Fruit fly (Drosophila melanogaster) whole organism, embryonic: ENCODE results near the gene CG14196.

Experiments
- CG10209 ChIP-seq: fragments of 200-800 bp; sonication (Bioruptor generic); optimal IDR thresholded peaks from 3 replicates; lab custom pipeline; 2017; ENCODE audit warnings: missing biosample characterization, mild to moderate bottlenecking, missing genetic modification characterization, missing genetic modification reagents
- CG11398 ChIP-seq: fragments of 200-800 bp; sonication (Bioruptor generic); optimal IDR thresholded peaks from 2 replicates; lab custom pipeline; 2016; ENCODE audit warnings: missing biosample characterization, missing genetic modification characterization
- CG13775 ChIP-seq: fragments of 200-800 bp; sonication (Bioruptor generic); optimal IDR thresholded peaks from 3 replicates; lab custom pipeline; 2017; ENCODE audit warnings: missing biosample characterization, mild to moderate bottlenecking, missing genetic modification characterization
- CG14860 ChIP-seq: fragments of 200-800 bp; sonication (Bioruptor generic); IDR thresholded peaks from 3 replicates; pipeline ENCODE4 v1.3.6; 2022; ENCODE audit warnings: missing biosample characterization, missing genetic modification characterization; ENCODE audit not compliant: partially characterized antibody
- CG1647 ChIP-seq: fragments of 200-800 bp; sonication (Bioruptor generic); optimal IDR thresholded peaks from 3 replicates; lab custom pipeline; 2016; ENCODE audit warnings: missing biosample characterization, missing genetic modification characterization
- CG16813 ChIP-seq: fragments of 200-800 bp; sonication (Bioruptor generic); IDR thresholded peaks from 3 replicates; pipeline ENCODE4 v1.3.6; 2022; ENCODE audit warnings: missing biosample characterization, missing genetic modification characterization; ENCODE audit not compliant: partially characterized antibody
- CG17186 ChIP-seq: fragments of 200-800 bp; sonication (Bioruptor generic); optimal IDR thresholded peaks from 3 replicates; lab custom pipeline; 2017; ENCODE audit warnings: missing biosample characterization, missing genetic modification reagents, missing genetic modification characterization
- CG18764 ChIP-seq: fragments of 200-800 bp; sonication (Bioruptor generic); optimal IDR thresholded peaks from 3 replicates; lab custom pipeline; 2016; ENCODE audit warnings: missing biosample characterization, missing genetic modification characterization
- CG2120 ChIP-seq: fragments of 200-800 bp; sonication (Bioruptor generic); optimal IDR thresholded peaks from 3 replicates; lab custom pipeline; 2016; ENCODE audit warnings: missing biosample characterization, missing genetic modification characterization
- CG2199 ChIP-seq: fragments of 200-800 bp; sonication (Bioruptor generic); IDR thresholded peaks from 3 replicates; pipeline ENCODE4 v1.3.6; 2022; ENCODE audit warnings: missing biosample characterization, missing genetic modification characterization
- CG34422 ChIP-seq: fragments of 200-800 bp; sonication (Bioruptor generic); IDR thresholded peaks from 3 replicates; pipeline ENCODE4 v1.3.6; 2022; ENCODE audit warnings: missing biosample characterization, missing genetic modification characterization
- CG3847 ChIP-seq: fragments of 200-800 bp; sonication (Bioruptor generic); IDR thresholded peaks from 2 replicates; pipeline ENCODE4 v1.3.6; 2022; ENCODE audit warnings: missing biosample characterization, missing genetic modification characterization
- CG4617 ChIP-seq: fragments of 200-800 bp; sonication (Bioruptor generic); optimal IDR thresholded peaks from 3 replicates; lab custom pipeline; 2016; ENCODE audit warnings: missing biosample characterization, missing genetic modification characterization, borderline replicate concordance
- CG6683 ChIP-seq: fragments of 200-800 bp; sonication (Bioruptor generic); optimal IDR thresholded peaks from 2 replicates; lab custom pipeline; 2017; ENCODE audit warnings: missing biosample characterization, mild to moderate bottlenecking, missing genetic modification characterization, missing genetic modification reagents
- CG7928 ChIP-seq: fragments of 200-800 bp; sonication (Bioruptor generic); optimal IDR thresholded peaks from 2 replicates; lab custom pipeline; 2017; ENCODE audit warnings: missing biosample characterization, mild to moderate bottlenecking, missing genetic modification characterization
- CG7987 ChIP-seq: fragments of 200-800 bp; sonication (Bioruptor generic); optimal IDR thresholded peaks from 2 replicates; lab custom pipeline; 2018; ENCODE audit warnings: missing biosample characterization, mild to moderate bottlenecking, missing genetic modification characterization, moderate library complexity
- Dad ChIP-seq: fragments of 200-800 bp; sonication (Bioruptor generic); optimal IDR thresholded peaks from 3 replicates; lab custom pipeline; 2016; ENCODE audit warnings: missing biosample characterization, missing genetic modification characterization
- Dp ChIP-seq: fragments of 200-800 bp; sonication (Bioruptor generic); optimal IDR thresholded peaks from 2 replicates; lab custom pipeline; 2018; ENCODE audit warnings: missing biosample characterization, mild to moderate bottlenecking, missing genetic modification characterization, moderate library complexity
- Fer1 ChIP-seq: fragments of 200-800 bp; sonication (Bioruptor generic); optimal IDR thresholded peaks from 2 replicates; lab custom pipeline; 2017; ENCODE audit warnings: missing biosample characterization, mild to moderate bottlenecking, missing genetic modification characterization
- Fer3 ChIP-seq: fragments of 200-800 bp; sonication (Bioruptor generic); optimal IDR thresholded peaks from 2 replicates; lab custom pipeline; 2018; ENCODE audit warnings: missing biosample characterization, mild to moderate bottlenecking, missing genetic modification characterization, moderate library complexity
- H2.0 ChIP-seq: fragments of 200-800 bp; sonication (Bioruptor generic); IDR thresholded peaks from 2 replicates; pipeline ENCODE4 v1.3.6; 2022; ENCODE audit warnings: missing biosample characterization, missing genetic modification characterization
- HLH54F ChIP-seq: fragments of 200-800 bp; sonication (Bioruptor generic); optimal IDR thresholded peaks from 3 replicates; lab custom pipeline; 2016; ENCODE audit warnings: missing biosample characterization, missing genetic modification characterization
- Lhr ChIP-seq: fragments of 200-800 bp; sonication (Bioruptor generic); optimal IDR thresholded peaks from 3 replicates; lab custom pipeline; 2017; ENCODE audit warnings: mild to moderate bottlenecking, missing biosample characterization, missing genetic modification reagents, missing genetic modification characterization
- Med ChIP-seq: fragments of 200-800 bp; sonication (Bioruptor generic); peaks from one replicate; lab custom pipeline; 2016; ENCODE audit warnings: missing biosample characterization, missing genetic modification characterization, mild to moderate bottlenecking, inconsistent platforms, moderate library complexity
- Meics ChIP-seq: fragments of 200-800 bp; sonication (Bioruptor generic); optimal IDR thresholded peaks from 2 replicates; lab custom pipeline; 2017; ENCODE audit warnings: missing biosample characterization, mild to moderate bottlenecking, missing genetic modification characterization
- NfI ChIP-seq: fragments of 200-800 bp; sonication (Bioruptor generic); optimal IDR thresholded peaks from 3 replicates; lab custom pipeline; 2018; ENCODE audit warnings: missing biosample characterization, mild to moderate bottlenecking, missing genetic modification characterization, moderate library complexity
- Ravus ChIP-seq: fragments of 200-800 bp; sonication (Bioruptor generic); IDR thresholded peaks from 2 replicates; pipeline ENCODE4 v1.3.6; 2022; ENCODE audit warnings: missing biosample characterization, missing genetic modification characterization
- Rfx ChIP-seq: fragments of 200-800 bp; sonication (Bioruptor generic); IDR thresholded peaks from 2 replicates; pipeline ENCODE4 v1.3.6; 2022; ENCODE audit warnings: missing biosample characterization, missing genetic modification characterization
- Xbp1 ChIP-seq: fragments of 200-800 bp; sonication (Bioruptor generic); optimal IDR thresholded peaks from 3 replicates; lab custom pipeline; 2016; ENCODE audit warnings: missing biosample characterization, mild to moderate bottlenecking, missing genetic modification characterization
- YL-1 ChIP-seq: fragments of 200-800 bp; sonication (Bioruptor generic); optimal IDR thresholded peaks from 3 replicates; lab custom pipeline; 2017; ENCODE audit warnings: missing biosample characterization, mild to moderate bottlenecking, missing genetic modification characterization
- bsh ChIP-seq, 2 experiments: fragments of 200-800 bp; sonication (Bioruptor generic); optimal IDR thresholded peaks; 2 replicates each; lab custom pipeline; 2017 to 2018; ENCODE audit warnings: mild to moderate bottlenecking in 2 of 2, missing biosample characterization in 2 of 2, missing genetic modification characterization in 2 of 2, moderate library complexity in 1 of 2
- dpn ChIP-seq, 2 experiments: fragments of 200-800 bp; sonication (Bioruptor generic); optimal IDR thresholded peaks; 3 replicates each; lab custom pipeline; 2016; ENCODE audit warnings: missing biosample characterization in 2 of 2, missing genetic modification characterization in 2 of 2
- dysf ChIP-seq: fragments of 200-800 bp; sonication (Bioruptor generic); IDR thresholded peaks from 3 replicates; pipeline ENCODE4 v1.3.6; 2022; ENCODE audit warnings: missing biosample characterization, missing genetic modification characterization
- ems ChIP-seq: fragments of 200-800 bp; sonication (Bioruptor generic); optimal IDR thresholded peaks from 3 replicates; lab custom pipeline; 2016; ENCODE audit warnings: missing biosample characterization, missing genetic modification characterization
- exex ChIP-seq: fragments of 200-800 bp; sonication (Bioruptor generic); optimal IDR thresholded peaks from 4 replicates; lab custom pipeline; 2018; ENCODE audit warnings: missing biosample characterization, mild to moderate bottlenecking, missing genetic modification characterization, moderate library complexity
- gcm ChIP-seq: fragments of 200-800 bp; sonication (Bioruptor generic); optimal IDR thresholded peaks from 2 replicates; lab custom pipeline; 2019; ENCODE audit warnings: missing biosample characterization, mild to moderate bottlenecking, missing genetic modification characterization, moderate library complexity
- ind ChIP-seq: fragments of 200-800 bp; sonication (Bioruptor generic); optimal IDR thresholded peaks from 3 replicates; lab custom pipeline; 2016; ENCODE audit warnings: missing biosample characterization, missing genetic modification characterization
- lab ChIP-seq: fragments of 200-800 bp; sonication (Bioruptor generic); optimal IDR thresholded peaks from 3 replicates; lab custom pipeline; 2017; ENCODE audit warnings: missing biosample characterization, missing genetic modification characterization, mild to moderate bottlenecking, moderate library complexity, missing genetic modification reagents
- mld ChIP-seq: fragments of 200-800 bp; sonication (Bioruptor generic); IDR thresholded peaks from 3 replicates; pipeline ENCODE4 v1.3.6; 2022; ENCODE audit warnings: missing biosample characterization, missing genetic modification characterization; ENCODE audit not compliant: partially characterized antibody
- p53 ChIP-seq: fragments of 200-800 bp; sonication (Bioruptor generic); optimal IDR thresholded peaks from 2 replicates; lab custom pipeline; 2016; ENCODE audit warnings: missing biosample characterization, missing genetic modification characterization
- phol ChIP-seq: fragments of 200-800 bp; sonication (Bioruptor generic); optimal IDR thresholded peaks from 3 replicates; lab custom pipeline; 2018; ENCODE audit warnings: missing biosample characterization, mild to moderate bottlenecking, missing genetic modification characterization, moderate library complexity
- ranshi ChIP-seq: fragments of 200-800 bp; sonication (Bioruptor generic); IDR thresholded peaks from 2 replicates; pipeline ENCODE4 v1.3.6; 2022; ENCODE audit warnings: missing biosample characterization, missing genetic modification characterization
- repo ChIP-seq: fragments of 200-800 bp; sonication (Bioruptor generic); optimal IDR thresholded peaks from 2 replicates; lab custom pipeline; 2016; ENCODE audit warnings: missing biosample characterization, missing genetic modification characterization
- row ChIP-seq: fragments of 200-800 bp; sonication (Bioruptor generic); IDR thresholded peaks from 3 replicates; pipeline ENCODE4 v1.3.6; 2022; ENCODE audit warnings: missing biosample characterization, missing genetic modification characterization
- scrt ChIP-seq: fragments of 200-800 bp; sonication (Bioruptor generic); optimal IDR thresholded peaks from 2 replicates; lab custom pipeline; 2018; ENCODE audit warnings: missing biosample characterization, mild to moderate bottlenecking, missing genetic modification characterization, moderate library complexity
- sd ChIP-seq: fragments of 200-800 bp; sonication (Bioruptor generic); optimal IDR thresholded peaks from 3 replicates; lab custom pipeline; 2018; ENCODE audit warnings: missing biosample characterization, mild to moderate bottlenecking, missing genetic modification characterization, moderate library complexity
- slbo ChIP-seq: fragments of 200-800 bp; sonication (Bioruptor generic); IDR thresholded peaks from 2 replicates; pipeline ENCODE4 v1.3.6; 2022; ENCODE audit warnings: missing biosample characterization, missing genetic modification characterization
- stwl ChIP-seq: fragments of 200-800 bp; sonication (Bioruptor generic); optimal IDR thresholded peaks from 3 replicates; lab custom pipeline; 2018; ENCODE audit warnings: missing biosample characterization, mild to moderate bottlenecking, missing genetic modification characterization, moderate library complexity
- zen2 ChIP-seq: fragments of 200-800 bp; sonication (Bioruptor generic); IDR thresholded peaks from 3 replicates; pipeline ENCODE4 v1.3.6; 2022; ENCODE audit warnings: missing biosample characterization, missing genetic modification characterization; ENCODE audit not compliant: partially characterized antibody
- zfh2 ChIP-seq: fragments of 200-800 bp; sonication (Bioruptor generic); optimal IDR thresholded peaks from 2 replicates; lab custom pipeline; 2016; ENCODE audit warnings: missing biosample characterization, missing genetic modification characterization

CG14196 gene

dm6 chrX:19208014-19208413, 33.6 kb downstream of the CG14196 start, which contains the start of gene Ulp1 (continued):
- TF ChIP-seq Dad: no peak
- TF ChIP-seq Med: peak; percentile 87
- TF ChIP-seq dysf: no peak
- TF ChIP-seq Fer3 (tag; lab: Kevin White, UChicago): no peak
- TF ChIP-seq p53: no peak
- TF ChIP-seq CG34422 (GFP tag; lab: Robert Waterston, UW): 0 out of 3 replicates have a peak, but pooled peaks have one; percentile 6
- peak; percentile 59; the same call in 2 of the 3 replicates for TF ChIP-seq row (GFP tag; lab: Robert Waterston, UW)
- no peak for TF ChIP-seq CG18764 (GFP tag; lab: Kevin White, UChicago)
- TF ChIP-seq lab: no peak
- peak; percentile 83 for TF ChIP-seq CG4617 (GFP tag; lab: Kevin White, UChicago)
- 0 out of 3 replicates have a peak, but pooled peaks have one; percentile 9 for TF ChIP-seq CG2199 (GFP tag; lab: Robert Waterston, UW)
- peak; percentile 62 for TF ChIP-seq YL-1 (GFP tag; lab: Kevin White, UChicago)
- TF ChIP-seq CG10209 (GFP tag; lab: Kevin White, UChicago): no peak
- TF ChIP-seq scrt (GFP tag; lab: Kevin White, UChicago): no peak
- TF ChIP-seq ind: peak; percentile 18
- TF ChIP-seq ranshi (GFP tag; lab: Robert Waterston, UW): no peak
- TF ChIP-seq Lhr (GFP tag; lab: Kevin White, UChicago): peak; percentile 60
- no peak for TF ChIP-seq bsh (GFP tag; optimal IDR thresholded peaks at IDR 0.05; lab: Kevin White, UChicago)
- TF ChIP-seq zen2 (GFP tag; lab: Robert Waterston, UW): 0 out of 3 replicates have a peak, but pooled peaks have one; percentile 31
- peak in 1 of 2 experiments; percentile 42 for TF ChIP-seq dpn (GFP tag; optimal IDR thresholded peaks at IDR 0.05; lab: Kevin White, UChicago)
- TF ChIP-seq Dp: peak; percentile 56
- no peak for TF ChIP-seq CG1647
- TF ChIP-seq Xbp1 (GFP tag; lab: Kevin White, UChicago): peak; percentile 13
- no peak for TF ChIP-seq H2.0
- TF ChIP-seq Rfx (GFP tag; lab: Robert Waterston, UW): peak; percentile 34
- no peak for TF ChIP-seq CG7928 (GFP tag; lab: Kevin White, UChicago)
- TF ChIP-seq CG14860 (GFP tag; lab: Robert Waterston, UW): no peak
- TF ChIP-seq CG13775 (GFP tag; lab: Kevin White, UChicago): no peak
- TF ChIP-seq zfh2 (GFP tag; lab: Kevin White, UChicago): peak; percentile 15
- TF ChIP-seq CG2120 (GFP tag; lab: Kevin White, UChicago): peak; percentile 11
- TF ChIP-seq CG7987 (GFP tag; lab: Kevin White, UChicago): peak; percentile 2
- peak; percentile 27 for TF ChIP-seq HLH54F
- TF ChIP-seq CG3847 (GFP tag; lab: Robert Waterston, UW): peak; percentile 16; the same call in 1 of the 2 replicates
- TF ChIP-seq ems: peak; percentile 3
- peak; percentile 9 for TF ChIP-seq Meics (GFP tag; lab: Kevin White, UChicago)
- peak; percentile 28; the same call in 1 of the 2 replicates for TF ChIP-seq slbo
- TF ChIP-seq phol (tag; lab: Kevin White, UChicago): peak; percentile 37
- TF ChIP-seq gcm (GFP tag; lab: Kevin White, UChicago): no peak
- TF ChIP-seq exex (tag; lab: Kevin White, UChicago): peak; percentile 55
- peak; percentile 9 for TF ChIP-seq NfI (GFP tag; lab: Kevin White, UChicago)
- TF ChIP-seq Fer1 (GFP tag; lab: Kevin White, UChicago): peak; percentile 13
- no peak for TF ChIP-seq CG11398 (GFP tag; lab: Kevin White, UChicago)
- TF ChIP-seq mld: no peak
- TF ChIP-seq sd (tag; lab: Kevin White, UChicago): peak; percentile 45
- TF ChIP-seq CG17186 (GFP tag; lab: Kevin White, UChicago): peak; percentile 52
- peak; percentile 30; the same call in 1 of the 3 replicates for TF ChIP-seq CG16813 (GFP tag; lab: Robert Waterston, UW)
- peak; percentile 78 for TF ChIP-seq stwl (tag; lab: Kevin White, UChicago)
- no peak for TF ChIP-seq Ravus (GFP tag; lab: Robert Waterston, UW)
- TF ChIP-seq repo (GFP tag; lab: Kevin White, UChicago): no peak
- TF ChIP-seq CG6683 (GFP tag; lab: Kevin White, UChicago): no peak
